Worm (Caenorhabditis elegans) whole organism, L1 larva: ENCODE results near the gene Y37E11B.5.
"Not testable (repeated sequence)": the region's sequence is repeated elsewhere in the genome, so short reads cannot be mapped to it uniquely, and the experiment has no call there.

Experiments used
- C16A3.4 ChIP-seq: fragments of 150-350 bp; optimal IDR thresholded peaks from 2 replicates; lab custom pipeline; 2014; ENCODE audit warnings: missing biosample characterization, missing genetic modification characterization
- F16B12.6 ChIP-seq: fragments of 150-350 bp; optimal IDR thresholded peaks from 2 replicates; lab custom pipeline; 2014; ENCODE audit warnings: missing biosample characterization, missing genetic modification characterization
- aha-1 ChIP-seq: fragments of 150-350 bp; optimal IDR thresholded peaks from 2 replicates; lab custom pipeline; 2014; ENCODE audit warnings: missing biosample characterization, missing genetic modification characterization
- aly-2 ChIP-seq: fragments of 150-350 bp; optimal IDR thresholded peaks from 2 replicates; lab custom pipeline; 2014; ENCODE audit warnings: missing biosample characterization, missing genetic modification characterization
- dpl-1 ChIP-seq, 3 experiments: fragments of 150-350 bp in 2 of 3; sonication (generic microtip) in 1 of 3; optimal IDR thresholded peaks; 2 replicates each; lab custom pipeline; 2014 to 2017; ENCODE audit warnings: missing biosample characterization in 3 of 3, missing genetic modification characterization in 3 of 3, missing genetic modification reagents in 3 of 3
- dsc-1 ChIP-seq: sonication (generic microtip); optimal IDR thresholded peaks from 2 replicates; lab custom pipeline; 2016; ENCODE audit warnings: mild to moderate bottlenecking, missing genetic modification characterization, missing compliant biosample characterization
- efl-1 ChIP-seq, 4 experiments: fragments of 150-350 bp; optimal IDR thresholded peaks in 3 of 4; peaks in 1 of 4; 1 replicate in 1 of 4; 2 replicates in 3 of 4; lab custom pipeline; 2014; ENCODE audit warnings: missing biosample characterization in 2 of 4, missing genetic modification characterization in 2 of 4, missing genetic modification reagents in 2 of 4
- efl-3 ChIP-seq: fragments of 200-800 bp; sonication (Bioruptor generic); optimal IDR thresholded peaks from 2 replicates; lab custom pipeline; 2018; ENCODE audit warnings: mild to moderate bottlenecking, missing genetic modification characterization, missing compliant biosample characterization
- elt-2 ChIP-seq: sonication (generic microtip); optimal IDR thresholded peaks from 2 replicates; lab custom pipeline; 2016; ENCODE audit warnings: missing genetic modification characterization, mild to moderate bottlenecking, inconsistent platforms, missing compliant biosample characterization, missing genetic modification reagents
- ets-5 ChIP-seq: fragments of 200-800 bp; sonication (Bioruptor generic); IDR thresholded peaks from 2 replicates; pipeline ENCODE4 v1.3.6; 2022; ENCODE audit warnings: missing genetic modification characterization, missing compliant biosample characterization
- fkh-8 ChIP-seq: sonication (generic microtip); optimal IDR thresholded peaks from 2 replicates; lab custom pipeline; 2016; ENCODE audit warnings: mild to moderate bottlenecking, missing genetic modification characterization, missing compliant biosample characterization
- grh-1 ChIP-seq: fragments of 200-800 bp; sonication (Bioruptor generic); IDR thresholded peaks from 2 replicates; pipeline ENCODE4 v1.3.6; 2022; ENCODE audit warnings: missing genetic modification reagents, missing genetic modification characterization, missing compliant biosample characterization
- lin-35 ChIP-seq, 2 experiments: fragments of 150-350 bp; optimal IDR thresholded peaks; 2 replicates each; lab custom pipeline; 2014; ENCODE audit warnings: missing biosample characterization in 2 of 2, missing genetic modification characterization in 2 of 2, missing genetic modification reagents in 2 of 2
- lin-39 ChIP-seq: fragments of 150-350 bp; optimal IDR thresholded peaks from 2 replicates; lab custom pipeline; 2014; ENCODE audit warnings: missing biosample characterization, missing genetic modification reagents, missing genetic modification characterization
- lsy-2 ChIP-seq, 2 experiments: fragments of 150-350 bp; optimal IDR thresholded peaks; 2 replicates each; lab custom pipeline; 2014; ENCODE audit warnings: missing biosample characterization in 2 of 2, missing genetic modification characterization in 2 of 2
- nhr-237 ChIP-seq: fragments of 150-350 bp; optimal IDR thresholded peaks from 2 replicates; lab custom pipeline; 2014; ENCODE audit warnings: missing biosample characterization, missing genetic modification characterization
- nhr-28 ChIP-seq: fragments of 150-350 bp; optimal IDR thresholded peaks from 2 replicates; lab custom pipeline; 2014; ENCODE audit warnings: missing biosample characterization, missing genetic modification characterization
- nhr-71 ChIP-seq: sonication (generic microtip); optimal IDR thresholded peaks from 2 replicates; lab custom pipeline; 2016; ENCODE audit warnings: mild to moderate bottlenecking, missing genetic modification characterization, moderate library complexity, missing compliant biosample characterization
- nhr-76 ChIP-seq: sonication (generic microtip); optimal IDR thresholded peaks from 2 replicates; lab custom pipeline; 2017; ENCODE audit warnings: missing biosample characterization, missing genetic modification characterization
- nhr-77 ChIP-seq: fragments of 150-350 bp; optimal IDR thresholded peaks from 2 replicates; lab custom pipeline; 2014; ENCODE audit warnings: missing biosample characterization, missing genetic modification characterization
- nhr-85 ChIP-seq: sonication (generic microtip); peaks from one replicate; lab custom pipeline; 2016; ENCODE audit warnings: missing genetic modification characterization, inconsistent platforms, missing compliant biosample characterization
- rnt-1 ChIP-seq: sonication (generic microtip); optimal IDR thresholded peaks from 2 replicates; lab custom pipeline; 2016; ENCODE audit warnings: mild to moderate bottlenecking, missing genetic modification characterization, moderate library complexity, missing compliant biosample characterization
- skn-1 ChIP-seq: fragments of 150-350 bp; optimal IDR thresholded peaks from 2 replicates; lab custom pipeline; 2014; ENCODE audit warnings: missing biosample characterization, missing genetic modification characterization
- snu-23 ChIP-seq: sonication (generic microtip); optimal IDR thresholded peaks from 2 replicates; lab custom pipeline; 2016; ENCODE audit warnings: missing genetic modification characterization, missing compliant biosample characterization
- sptf-1 ChIP-seq: fragments of 150-350 bp; optimal IDR thresholded peaks from 2 replicates; lab custom pipeline; 2014; ENCODE audit warnings: missing biosample characterization, missing genetic modification characterization
- swsn-7 ChIP-seq: sonication (generic microtip); optimal IDR thresholded peaks from 2 replicates; lab custom pipeline; 2016; ENCODE audit warnings: missing genetic modification characterization, missing compliant biosample characterization
- tlp-1 ChIP-seq: fragments of 150-350 bp; optimal IDR thresholded peaks from 2 replicates; lab custom pipeline; 2014; ENCODE audit warnings: missing biosample characterization, missing genetic modification characterization
- unc-98 ChIP-seq: fragments of 200-800 bp; sonication (Bioruptor generic); IDR thresholded peaks from 2 replicates; pipeline ENCODE4 v1.3.6; 2022; ENCODE audit warnings: missing genetic modification characterization, missing compliant biosample characterization
- zag-1 ChIP-seq: fragments of 150-350 bp; optimal IDR thresholded peaks from 2 replicates; lab custom pipeline; 2014; ENCODE audit warnings: missing biosample characterization, missing genetic modification characterization
- ztf-4 ChIP-seq: fragments of 150-350 bp; optimal IDR thresholded peaks from 2 replicates; lab custom pipeline; 2014; ENCODE audit warnings: missing biosample characterization, missing genetic modification characterization

The Y37E11B.5 gene

ce11 chrIV:3590821-3591220, 7.5 kb downstream of the Y37E11B.5 start:
- TF ChIP-seq aha-1 (tag; lab: Kevin White, UChicago) (no peak), efl-3 (GFP tag; lab: Kevin White, UChicago) (no peak), unc-98 (no peak), efl-1 (optimal IDR thresholded peaks at IDR 0.05; lab: Kevin White, UChicago) (no peak), efl-1 (GFP tag; optimal IDR thresholded peaks at IDR 0.05 in 1 of 2; lab: Kevin White, UChicago) (no peak), nhr-71 (tag; lab: Kevin White, UChicago) (no peak), snu-23 (no peak), sptf-1 (tag; lab: Kevin White, UChicago) (no peak), nhr-77 (no peak), ztf-4 (tag; lab: Kevin White, UChicago) (no peak), lin-35 (GFP tag; optimal IDR thresholded peaks at IDR 0.05; lab: Kevin White, UChicago) (no peak), ets-5 (no peak), dsc-1 (no peak)

DNA sequence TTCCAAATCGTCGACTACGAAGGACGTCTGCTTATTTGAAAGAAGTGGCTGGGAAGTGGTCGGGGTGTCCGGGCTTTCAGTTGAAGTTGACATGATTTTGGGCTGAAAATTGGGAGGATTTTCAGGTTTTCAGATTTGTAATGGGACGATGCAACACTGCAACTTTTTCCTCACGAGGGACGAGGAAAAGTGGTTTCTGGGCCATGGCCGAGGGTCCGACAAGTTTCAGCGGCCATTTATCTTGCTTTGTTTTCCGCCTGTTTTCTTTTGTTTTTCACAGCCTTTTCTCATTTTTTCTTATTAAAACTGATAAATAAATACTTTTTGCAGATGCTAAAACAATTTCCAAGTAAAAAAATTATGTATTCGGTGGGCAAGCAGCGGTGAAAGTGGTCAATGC, 15.5 kb downstream of the Y37E11B.5 start, which contains the start of gene blos-7:
blos-7 (minus strand) TSS at position 101 of the 400 bp plus-strand sequence.
- TF ChIP-seq rnt-1, aly-2, tlp-1 (tag; lab: Kevin White, UChicago): not testable (repeated sequence)

DNA sequence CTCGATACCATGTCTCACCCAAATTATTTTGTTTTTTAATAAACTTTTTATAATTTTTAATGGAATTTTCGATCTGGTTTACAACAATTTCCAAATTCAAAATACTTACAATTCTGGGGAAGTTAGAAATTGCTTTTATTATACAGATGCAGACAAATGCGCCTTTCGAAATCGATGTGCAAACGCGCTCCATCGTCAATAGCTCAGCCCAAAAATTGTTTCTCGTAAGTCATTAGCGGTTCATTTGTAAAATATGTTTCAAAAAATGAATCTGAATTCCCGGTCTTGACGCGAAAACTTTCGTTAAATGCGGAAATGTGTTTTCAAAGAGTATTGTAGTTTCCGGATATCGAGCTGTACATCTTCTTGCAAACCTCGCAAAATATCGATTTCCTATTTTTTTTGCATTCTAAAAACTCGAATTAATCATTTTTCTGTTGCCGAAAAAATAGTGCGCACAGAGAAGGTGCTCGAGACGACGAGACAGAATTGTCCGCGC, 18.8 kb downstream of the Y37E11B.5 start, which contains the start of gene Y37E11B.1:
Y37E11B.1 (plus strand) TSS at position 145 of the 499 bp plus-strand sequence.
- TF ChIP-seq lin-35 (GFP tag; optimal IDR thresholded peaks at IDR 0.05; lab: Kevin White, UChicago): peak in 1 of 2 experiments; percentile 16
- peak; percentile 4 for TF ChIP-seq skn-1 (tag; lab: Kevin White, UChicago)
- TF ChIP-seq nhr-71 (tag; lab: Kevin White, UChicago): peak; percentile 19
- TF ChIP-seq efl-1 (optimal IDR thresholded peaks at IDR 0.05; lab: Kevin White, UChicago): peak in 1 of 2 experiments; percentile 53
- peak; percentile 38 to 91 for TF ChIP-seq efl-1 (GFP tag; optimal IDR thresholded peaks at IDR 0.05 in 1 of 2; lab: Kevin White, UChicago)
- peak; percentile 25 for TF ChIP-seq fkh-8 (tag; lab: Kevin White, UChicago)
- peak in 1 of 2 experiments; percentile 44 for TF ChIP-seq lsy-2 (tag; optimal IDR thresholded peaks at IDR 0.05; lab: Kevin White, UChicago)
- no peak for TF ChIP-seq snu-23
- peak in 1 of 3 experiments; percentile 30 for TF ChIP-seq dpl-1 (GFP tag; optimal IDR thresholded peaks at IDR 0.05; lab: Kevin White, UChicago)
- TF ChIP-seq F16B12.6 (tag; lab: Kevin White, UChicago): no peak

DNA sequence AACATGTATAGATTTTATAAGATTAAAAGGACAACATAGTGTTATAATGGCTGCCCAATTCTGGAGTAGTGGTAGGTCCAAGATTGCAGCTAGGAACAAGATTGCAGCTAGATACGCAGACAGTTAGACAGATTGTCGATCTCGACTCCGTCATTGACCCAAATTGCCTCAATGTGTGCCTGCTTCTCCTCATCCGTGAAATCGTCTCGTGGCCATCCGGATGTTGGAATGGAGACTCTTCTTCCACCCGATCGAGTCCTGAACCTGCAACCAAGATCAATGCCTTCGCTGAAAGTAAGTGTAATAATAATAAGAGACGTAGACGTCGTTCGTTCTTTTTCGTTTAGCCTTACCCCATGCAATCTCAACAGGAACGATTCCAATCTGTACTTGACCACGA, 19.7 kb downstream of the Y37E11B.5 start:
- TF ChIP-seq nhr-237 (no peak), swsn-7 (tag; lab: Kevin White, UChicago) (no peak), nhr-85 (tag; lab: Kevin White, UChicago) (peak; percentile 63)

- TF ChIP-seq nhr-71 (tag; lab: Kevin White, UChicago) (no peak), ztf-4 (tag; lab: Kevin White, UChicago) (no peak), zag-1 (tag; lab: Kevin White, UChicago) (no peak), C16A3.4 (no peak), nhr-28 (tag; lab: Kevin White, UChicago) (no peak), grh-1 (GFP tag; lab: Robert Waterston, UW) (no peak), nhr-76 (tag; lab: Kevin White, UChicago) (no peak), lin-39 (tag; lab: Kevin White, UChicago) (no peak)
These were observed 20.2 kb downstream of the Y37E11B.5 start, which contains the start of gene Y37E11B.2 for ce11 chrIV:3578155-3578554. Gene Y37E11B.2 (plus strand): TSS chrIV:3578455.

- no peak for TF ChIP-seq elt-2 (tag; lab: Kevin White, UChicago)
- no peak for TF ChIP-seq F16B12.6 (tag; lab: Kevin White, UChicago)
- no peak for TF ChIP-seq efl-1 (optimal IDR thresholded peaks at IDR 0.05; lab: Kevin White, UChicago)
- no peak for TF ChIP-seq efl-1 (GFP tag; optimal IDR thresholded peaks at IDR 0.05 in 1 of 2; lab: Kevin White, UChicago)
These were observed 27.7 kb downstream of the Y37E11B.5 start for ce11 chrIV:3570612-3571011.
